Fruit fly (Drosophila melanogaster): ENCODE results near the gene CG31156.

Gene CG31156

DNA sequence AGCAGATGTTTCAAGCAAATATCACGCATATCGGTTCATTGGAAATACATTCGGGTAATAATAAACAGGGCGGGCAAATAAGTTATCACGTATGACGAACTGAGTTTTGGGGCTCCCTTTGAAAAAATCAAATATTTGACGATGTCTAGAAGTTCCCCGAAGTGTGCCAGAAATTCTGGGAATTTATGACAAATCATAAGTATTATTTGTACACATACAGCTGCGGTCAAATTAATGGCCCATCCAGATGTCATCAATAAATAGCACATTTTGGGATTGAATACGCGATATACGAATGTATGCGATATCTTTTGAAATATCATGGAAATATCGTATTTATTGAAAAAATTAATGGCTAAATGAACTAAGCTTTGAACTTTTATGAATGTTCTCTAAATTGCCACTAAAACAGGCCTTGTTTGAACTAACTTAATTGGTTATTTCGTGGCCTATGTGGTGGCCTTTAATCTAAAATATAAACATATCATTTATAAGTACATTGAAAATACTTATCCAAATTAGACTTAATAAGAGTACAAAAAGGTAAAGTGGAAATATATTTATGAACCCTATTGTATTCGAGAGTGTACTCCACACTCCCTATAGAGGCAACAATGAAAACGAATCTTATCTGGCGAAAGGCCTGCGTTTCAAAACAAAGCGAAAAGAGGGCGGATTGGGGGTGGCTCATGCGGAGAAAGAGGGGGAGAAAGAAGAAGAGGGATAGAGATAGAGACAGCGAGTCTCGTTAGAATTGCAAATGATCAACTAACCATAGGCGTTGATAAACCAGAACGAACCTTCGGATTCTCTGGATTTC lies 12.3 kb upstream of the CG31156 start:
- TF ChIP-seq CG6689 (GFP tag; IDR thresholded peaks at IDR 0.05) (peak; percentile 57), pb (GFP tag; optimal IDR thresholded peaks at IDR 0.05) (no peak), run (tag; optimal IDR thresholded peaks at IDR 0.05) (no peak), CG11456 (GFP tag; IDR thresholded peaks at IDR 0.05) (no peak), CG17361 (GFP tag; IDR thresholded peaks at IDR 0.05) (peak; percentile 73; the same call in 2 of the 3 replicates), CG9727 (GFP tag; optimal IDR thresholded peaks at IDR 0.05) (peak; percentile 66), dmrt99B (tag; optimal IDR thresholded peaks at IDR 0.05) (peak; percentile 69), HLH4C (GFP tag; IDR thresholded peaks at IDR 0.05; ENCODE audit: partially characterized antibody) (no peak), CG6654 (GFP tag; optimal IDR thresholded peaks at IDR 0.05) (no peak), chinmo (GFP tag; IDR thresholded peaks at IDR 0.05; ENCODE audit: partially characterized antibody) (no peak), CG34422 (GFP tag; IDR thresholded peaks at IDR 0.05) (no peak), Mad (GFP tag; optimal IDR thresholded peaks at IDR 0.05) (no peak), fru (optimal IDR thresholded peaks at IDR 0.05) (no peak), CG8290 (GFP tag; optimal IDR thresholded peaks at IDR 0.05) (no peak), CG8290 (tag; optimal IDR thresholded peaks at IDR 0.05) (no peak), CG3995 (GFP tag; optimal IDR thresholded peaks at IDR 0.05) (no peak), wek (GFP tag; optimal IDR thresholded peaks at IDR 0.05) (no peak), CG31441 (GFP tag; IDR thresholded peaks at IDR 0.05) (peak; percentile 57; the same call in 1 of the 2 replicates), org-1 (GFP tag; optimal IDR thresholded peaks at IDR 0.05) (peak; percentile 2), lmd (GFP tag; IDR thresholded peaks at IDR 0.05) (no peak), CG11398 (GFP tag; optimal IDR thresholded peaks at IDR 0.05) (no peak), HLHmδ (GFP tag; optimal IDR thresholded peaks at IDR 0.05) (no peak), CG7987 (GFP tag; optimal IDR thresholded peaks at IDR 0.05) (no peak), CG3847 (GFP tag; IDR thresholded peaks at IDR 0.05) (0 out of 2 replicates have a peak, but pooled peaks have one; percentile 14), CG4282 (GFP tag; optimal IDR thresholded peaks at IDR 0.05) (no peak), CG9817 (tag; optimal IDR thresholded peaks at IDR 0.05) (no peak), CG9797 (GFP tag; optimal IDR thresholded peaks at IDR 0.05) (no peak), repo (GFP tag; optimal IDR thresholded peaks at IDR 0.05) (no peak), CG18262 (tag; optimal IDR thresholded peaks at IDR 0.05) (peak; percentile 80), CG5953 (GFP tag; IDR thresholded peaks at IDR 0.05) (no peak), kni (GFP tag; optimal IDR thresholded peaks at IDR 0.05) (no peak), CG11504 (tag; optimal IDR thresholded peaks at IDR 0.05) (peak; percentile 76), CG9609 (GFP tag; optimal IDR thresholded peaks at IDR 0.05) (no peak), seq (GFP tag; IDR thresholded peaks at IDR 0.05) (0 out of 2 replicates have a peak, but pooled peaks have one; percentile 17), CG14014 (GFP tag; IDR thresholded peaks at IDR 0.05) (no peak), Trl (optimal IDR thresholded peaks at IDR 0.05) (no peak), Trl (GFP tag; optimal IDR thresholded peaks at IDR 0.05) (no peak), disco-r (GFP tag; optimal IDR thresholded peaks at IDR 0.05) (no peak), tgo (GFP tag; IDR thresholded peaks at IDR 0.05) (0 out of 3 replicates have a peak, but pooled peaks have one; percentile 25), prd (optimal IDR thresholded peaks at IDR 0.05) (no peak), prd (GFP tag; IDR thresholded peaks at IDR 0.05) (0 out of 3 replicates have a peak, but pooled peaks have one; percentile 30), gsb (GFP tag; IDR thresholded peaks at IDR 0.05) (no peak), p53 (GFP tag; optimal IDR thresholded peaks at IDR 0.05) (no peak), bcd (GFP tag; optimal IDR thresholded peaks at IDR 0.05) (peak; percentile 54), Fer1 (GFP tag; optimal IDR thresholded peaks at IDR 0.05) (no peak), CG3838 (GFP tag; optimal IDR thresholded peaks at IDR 0.05) (no peak), CG15073 (GFP tag; optimal IDR thresholded peaks at IDR 0.05) (no peak), CG9876 (GFP tag; optimal IDR thresholded peaks at IDR 0.05) (no peak), CG6813 (GFP tag; optimal IDR thresholded peaks at IDR 0.05) (peak; percentile 8), CG34376 (GFP tag; optimal IDR thresholded peaks at IDR 0.05) (no peak), CG32772 (GFP tag; IDR thresholded peaks at IDR 0.05) (no peak)
